Worm (Caenorhabditis elegans) whole organism, young adult: Measurements from ENCODE around the gene bir-1.

Source experiments
- F22D6.2 ChIP-seq: sonication (generic microtip); optimal IDR thresholded peaks from 2 replicates; lab custom pipeline; 2016; ENCODE audit warnings: mild to moderate bottlenecking, missing genetic modification characterization, missing compliant biosample characterization
- egrh-3 ChIP-seq: fragments of 200-800 bp; sonication (Bioruptor generic); IDR thresholded peaks from 2 replicates; pipeline ENCODE4 v1.3.6; 2022; ENCODE audit warnings: missing genetic modification reagents, missing genetic modification characterization, missing compliant biosample characterization
- lir-1 ChIP-seq: fragments of 200-800 bp; sonication (Bioruptor generic); conservative IDR thresholded peaks from 2 replicates; pipeline ENCODE4 v1.3.6; 2022; ENCODE audit warnings: missing genetic modification reagents, missing genetic modification characterization, missing compliant biosample characterization
- lsl-1 ChIP-seq: fragments of 200-800 bp; sonication (Bioruptor generic); optimal IDR thresholded peaks from 2 replicates; lab custom pipeline; 2018; ENCODE audit warnings: mild to moderate bottlenecking, missing genetic modification characterization, moderate library complexity, missing compliant biosample characterization
- ztf-6 ChIP-seq: fragments of 200-800 bp; sonication (Bioruptor generic); IDR thresholded peaks from 2 replicates; pipeline ENCODE4 v1.3.6; 2022; ENCODE audit warnings: missing genetic modification reagents, missing genetic modification characterization, missing compliant biosample characterization

DNA sequence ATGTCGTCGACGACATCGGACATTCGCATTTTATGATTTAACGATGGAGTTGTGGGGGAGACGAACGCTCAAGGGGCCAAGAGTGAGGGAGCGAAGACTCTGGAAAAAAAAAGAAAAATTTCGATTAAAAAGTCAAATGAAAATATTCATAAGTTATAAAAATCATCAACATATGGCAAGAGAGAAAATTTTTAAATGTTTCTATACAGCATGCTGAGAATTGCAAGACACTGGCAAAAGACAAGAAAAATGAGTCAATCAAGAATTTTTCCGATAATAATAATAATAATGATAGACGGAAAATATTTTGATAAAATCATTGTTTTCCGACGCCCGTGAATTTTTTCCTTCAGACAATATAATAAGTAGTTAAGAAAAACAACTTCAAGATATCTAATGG, 7.1 kb upstream of the bir-1 start, which contains the start of gene sipa-1:
- no peak for TF ChIP-seq egrh-3
- TF ChIP-seq ztf-6 (GFP tag; lab: Robert Waterston, UW): no peak
- no peak for TF ChIP-seq F22D6.2 (tag; lab: Kevin White, UChicago)
- no peak for TF ChIP-seq lsl-1 (GFP tag; lab: Kevin White, UChicago)
- TF ChIP-seq lir-1 (GFP tag; lab: Robert Waterston, UW): no peak
